Worm (Caenorhabditis elegans): ENCODE results near the gene K02E10.4.
A peak's percentile ranks its signal among the peaks of the same experiment; 100 is the strongest.

K02E10.4 gene

ce11 chrX:2493586-2494175 is 10.6 kb downstream of the K02E10.4 start:
- TF ChIP-seq ZK546.5 (tag; optimal IDR thresholded peaks at IDR 0.05) (no peak), ceh-9 (tag; optimal IDR thresholded peaks at IDR 0.05) (no peak), lin-15B (tag; optimal IDR thresholded peaks at IDR 0.05) (no peak), ceh-16 (tag; optimal IDR thresholded peaks at IDR 0.05) (no peak), ama-1 (optimal IDR thresholded peaks at IDR 0.05) (no peak), egl-27 (tag; optimal IDR thresholded peaks at IDR 0.05) (no peak)

ce11 chrX:2494296-2494695 is 11.2 kb downstream of the K02E10.4 start:
- TF ChIP-seq ceh-9 (tag; optimal IDR thresholded peaks at IDR 0.05) (no peak), zag-1 (tag; optimal IDR thresholded peaks at IDR 0.05) (no peak), fkh-10 (GFP tag; optimal IDR thresholded peaks at IDR 0.05) (peak; percentile 96)

- peak; percentile 58 for TF ChIP-seq ceh-16 (tag; optimal IDR thresholded peaks at IDR 0.05)
- peak; percentile 49 for TF ChIP-seq nhr-23 (tag; optimal IDR thresholded peaks at IDR 0.05)
- peak; percentile 23 for TF ChIP-seq pha-4 (tag; optimal IDR thresholded peaks at IDR 0.05)
- peak; percentile 44 for TF ChIP-seq ceh-28 (tag; optimal IDR thresholded peaks at IDR 0.05)
- no peak for TF ChIP-seq fkh-2 (tag; optimal IDR thresholded peaks at IDR 0.05)
- TF ChIP-seq snpc-4 (tag; optimal IDR thresholded peaks at IDR 0.05), result no peak
- TF ChIP-seq lsy-12 (tag; optimal IDR thresholded peaks at IDR 0.05), result peak; percentile 45
- peak; percentile 10 for TF ChIP-seq lin-39 (tag; optimal IDR thresholded peaks at IDR 0.05)
- no peak for TF ChIP-seq mdl-1 (tag; optimal IDR thresholded peaks at IDR 0.05)
- peak; percentile 21 for TF ChIP-seq nhr-43 (tag; optimal IDR thresholded peaks at IDR 0.05; ENCODE audit: poor library complexity, severe bottlenecking)
- peak; percentile 14 for TF ChIP-seq elt-2 (tag; optimal IDR thresholded peaks at IDR 0.05)
- peak; percentile 51 for TF ChIP-seq hmg-11 (tag; optimal IDR thresholded peaks at IDR 0.05)
- TF ChIP-seq R02D3.7 (tag; optimal IDR thresholded peaks at IDR 0.05), result no peak
- no peak for TF ChIP-seq tbx-2 (tag; optimal IDR thresholded peaks at IDR 0.05)
- peak; percentile 76 for TF ChIP-seq nhr-25 (tag; optimal IDR thresholded peaks at IDR 0.05)
Measured at ce11 chrX:2495865-2496314, 12.8 kb downstream of the K02E10.4 start, which contains the start of gene rabr-1. Gene rabr-1, plus strand, starts transcription at chrX:2496180.

ce11 chrX:2497816-2498215 is 14.8 kb downstream of the K02E10.4 start:
- TF ChIP-seq tbx-2 (tag; optimal IDR thresholded peaks at IDR 0.05) (no peak), nhr-237 (tag; optimal IDR thresholded peaks at IDR 0.05) (no peak), ceh-82 (tag; optimal IDR thresholded peaks at IDR 0.05) (no peak), nhr-25 (tag; optimal IDR thresholded peaks at IDR 0.05) (peak; percentile 21), ZK546.5 (tag; optimal IDR thresholded peaks at IDR 0.05) (no peak), jun-1 (tag; optimal IDR thresholded peaks at IDR 0.05) (no peak), ama-1 (optimal IDR thresholded peaks at IDR 0.05) (no peak), R02D3.7 (tag; optimal IDR thresholded peaks at IDR 0.05) (no peak), eor-1 (tag; optimal IDR thresholded peaks at IDR 0.05) (no peak), lin-39 (tag; optimal IDR thresholded peaks at IDR 0.05) (peak; percentile 19), hmg-11 (tag; optimal IDR thresholded peaks at IDR 0.05) (no peak), egl-5 (tag; optimal IDR thresholded peaks at IDR 0.05) (no peak), nhr-76 (tag; optimal IDR thresholded peaks at IDR 0.05) (no peak), daf-12 (tag; optimal IDR thresholded peaks at IDR 0.05) (no peak), ceh-16 (tag; optimal IDR thresholded peaks at IDR 0.05) (no peak), nhr-12 (tag; optimal IDR thresholded peaks at IDR 0.05) (no peak), fos-1 (tag; optimal IDR thresholded peaks at IDR 0.05) (no peak), egl-27 (tag; optimal IDR thresholded peaks at IDR 0.05) (no peak), pha-4 (tag; optimal IDR thresholded peaks at IDR 0.05) (peak; percentile 46), sea-2 (GFP tag; optimal IDR thresholded peaks at IDR 0.05) (no peak), nhr-67 (tag; optimal IDR thresholded peaks at IDR 0.05) (no peak), nhr-28 (tag; optimal IDR thresholded peaks at IDR 0.05) (no peak), snpc-4 (tag; optimal IDR thresholded peaks at IDR 0.05) (no peak), ceh-9 (tag; optimal IDR thresholded peaks at IDR 0.05) (no peak), nhr-23 (tag; optimal IDR thresholded peaks at IDR 0.05) (no peak), elt-3 (tag; optimal IDR thresholded peaks at IDR 0.05) (no peak)

- TF ChIP-seq fkh-10 (GFP tag; optimal IDR thresholded peaks at IDR 0.05) (no peak), unc-39 (tag; optimal IDR thresholded peaks at IDR 0.05) (no peak), pqm-1 (tag; optimal IDR thresholded peaks at IDR 0.05) (no peak), ztf-11 (tag; optimal IDR thresholded peaks at IDR 0.05) (no peak), ceh-16 (tag; optimal IDR thresholded peaks at IDR 0.05) (no peak), nhr-28 (tag; optimal IDR thresholded peaks at IDR 0.05) (no peak), ztf-4 (tag; optimal IDR thresholded peaks at IDR 0.05) (no peak), daf-12 (tag; optimal IDR thresholded peaks at IDR 0.05) (no peak)
Measured at ce11 chrX:2506738-2507137, 23.7 kb downstream of the K02E10.4 start.

Data from whole organism, L3 larva.